Fruit fly (Drosophila melanogaster): ENCODE data around the gene CG14621.
A peak's percentile ranks its signal among the peaks of the same experiment; 100 is the strongest.

Gene CG14621

dm6 chrX:22491028-22491769 lies 47.2 kb downstream of the CG14621 start (continued):
- TF ChIP-seq CG2875 (GFP tag; optimal IDR thresholded peaks at IDR 0.05) (peak; percentile 17), sc (optimal IDR thresholded peaks at IDR 0.05) (no peak), sc (GFP tag; optimal IDR thresholded peaks at IDR 0.05) (peak; percentile 47), pnt (GFP tag; optimal IDR thresholded peaks at IDR 0.05) (peak; percentile 13), Xbp1 (GFP tag; optimal IDR thresholded peaks at IDR 0.05) (peak; percentile 55), Opbp (GFP tag; IDR thresholded peaks at IDR 0.05; ENCODE audit: partially characterized antibody) (0 out of 3 replicates have a peak, but pooled peaks have one; percentile 25), CG30431 (GFP tag; optimal IDR thresholded peaks at IDR 0.05) (peak; percentile 18), CG7556 (GFP tag; optimal IDR thresholded peaks at IDR 0.05) (peak; percentile 89), CG18599 (GFP tag; optimal IDR thresholded peaks at IDR 0.05) (peak; percentile 56), kay (GFP tag; optimal IDR thresholded peaks at IDR 0.05) (peak; percentile 13), CG2712 (tag; optimal IDR thresholded peaks at IDR 0.05) (peak; percentile 57), Six4 (GFP tag; optimal IDR thresholded peaks at IDR 0.05) (peak; percentile 46), tio (GFP tag; optimal IDR thresholded peaks at IDR 0.05) (peak; percentile 82), bbx (GFP tag; IDR thresholded peaks at IDR 0.05; ENCODE audit: partially characterized antibody) (0 out of 2 replicates have a peak, but pooled peaks have one; percentile 21), CG6765 (GFP tag; optimal IDR thresholded peaks at IDR 0.05) (peak; percentile 46), Tbp (GFP tag; optimal IDR thresholded peaks at IDR 0.05) (no peak), CG9727 (GFP tag; optimal IDR thresholded peaks at IDR 0.05) (peak; percentile 80), corto (GFP tag; optimal IDR thresholded peaks at IDR 0.05) (peak; percentile 19), CG8359 (GFP tag; optimal IDR thresholded peaks at IDR 0.05; ENCODE audit: borderline replicate concordance) (peak; percentile 51), CG18262 (tag; optimal IDR thresholded peaks at IDR 0.05) (peak; percentile 73), CG2129 (GFP tag; IDR thresholded peaks at IDR 0.05; ENCODE audit: partially characterized antibody) (no peak), phol (tag; optimal IDR thresholded peaks at IDR 0.05) (peak; percentile 75), CG13287 (GFP tag; IDR thresholded peaks at IDR 0.05; ENCODE audit: partially characterized antibody) (peak; percentile 21; the same call in 1 of the 2 replicates), CG17359 (tag; optimal IDR thresholded peaks at IDR 0.05) (peak; percentile 51), knrl (GFP tag; IDR thresholded peaks at IDR 0.05; ENCODE audit: partially characterized antibody) (no peak), BtbVII (GFP tag; optimal IDR thresholded peaks at IDR 0.05) (peak; percentile 62), Ssrp (tag; optimal IDR thresholded peaks at IDR 0.05) (peak; percentile 71), Sox100B (GFP tag; optimal IDR thresholded peaks at IDR 0.05) (peak; percentile 80), CG12104 (GFP tag; optimal IDR thresholded peaks at IDR 0.05) (peak; percentile 64), org-1 (GFP tag; optimal IDR thresholded peaks at IDR 0.05) (peak; percentile 49), NfI (GFP tag; optimal IDR thresholded peaks at IDR 0.05) (peak; percentile 57), CG12769 (tag; optimal IDR thresholded peaks at IDR 0.05) (peak; percentile 87), vvl (GFP tag; IDR thresholded peaks at IDR 0.05) (0 out of 2 replicates have a peak, but pooled peaks have one; percentile 19), Neu2 (GFP tag; optimal IDR thresholded peaks at IDR 0.05; ENCODE audit: borderline replicate concordance) (no peak), az2 (GFP tag; optimal IDR thresholded peaks at IDR 0.05) (peak; percentile 54), bsh (GFP tag; optimal IDR thresholded peaks at IDR 0.05) (peak in 1 of 2 experiments; percentile 51), tx (GFP tag; optimal IDR thresholded peaks at IDR 0.05) (peak; percentile 7), Pdp1 (GFP tag; optimal IDR thresholded peaks at IDR 0.05) (peak in 1 of 2 experiments; percentile 37), lilli (GFP tag; optimal IDR thresholded peaks at IDR 0.05) (peak; percentile 12), D (optimal IDR thresholded peaks at IDR 0.05) (no peak), D (GFP tag; optimal IDR thresholded peaks at IDR 0.05) (peak; percentile 65), so (GFP tag; IDR thresholded peaks at IDR 0.05) (peak; percentile 15; the same call in 1 of the 3 replicates), CG17829 (tag; optimal IDR thresholded peaks at IDR 0.05) (peak; percentile 2), CG8290 (GFP tag; optimal IDR thresholded peaks at IDR 0.05) (no peak), CG8290 (tag; optimal IDR thresholded peaks at IDR 0.05) (no peak), CG2120 (GFP tag; optimal IDR thresholded peaks at IDR 0.05) (peak; percentile 47), grau (tag; optimal IDR thresholded peaks at IDR 0.05) (peak; percentile 78), Aef1 (GFP tag; IDR thresholded peaks at IDR 0.05) (peak; percentile 24; the same call in 1 of the 3 replicates)
